Worm (Caenorhabditis elegans) whole organism, L4 larva: Measurements from ENCODE around the gene mask-1.

Experiments used
- ama-1 ChIP-seq: fragments of 150-350 bp; optimal IDR thresholded peaks from 2 replicates; lab custom pipeline; 2014; ENCODE audit warnings: inconsistent platforms, mixed read lengths
- fkh-10 ChIP-seq: fragments of 150-350 bp; optimal IDR thresholded peaks from 2 replicates; lab custom pipeline; 2014; ENCODE audit warnings: missing biosample characterization, missing genetic modification reagents, missing genetic modification characterization
- hif-1 ChIP-seq, 2 experiments: sonication (generic microtip); optimal IDR thresholded peaks; 2 replicates each; lab custom pipeline; 2016 to 2017; ENCODE audit warnings: missing compliant biosample characterization in 2 of 2, missing genetic modification characterization in 2 of 2, missing genetic modification reagents in 2 of 2, missing genotype in 2 of 2, mild to moderate bottlenecking in 1 of 2
- madf-9 ChIP-seq: fragments of 200-800 bp; sonication (Bioruptor generic); conservative IDR thresholded peaks from 2 replicates; pipeline ENCODE4 v1.3.6; 2022; ENCODE audit warnings: missing genetic modification reagents, missing genetic modification characterization, missing compliant biosample characterization
- mdl-1 ChIP-seq, 2 experiments: fragments of 150-350 bp in 1 of 2; sonication (generic microtip) in 1 of 2; optimal IDR thresholded peaks; 2 replicates each; lab custom pipeline; 2014 to 2017; ENCODE audit warnings: missing biosample characterization in 2 of 2, missing genetic modification characterization in 2 of 2
- nhr-25 ChIP-seq: sonication (generic microtip); optimal IDR thresholded peaks from 2 replicates; lab custom pipeline; 2017; ENCODE audit warnings: missing genetic modification characterization, mild to moderate bottlenecking, missing compliant biosample characterization, antibody characterized with exemption, moderate library complexity, borderline replicate concordance; ENCODE audit not compliant: insufficient read depth
- nhr-77 ChIP-seq: fragments of 150-350 bp; optimal IDR thresholded peaks from 2 replicates; lab custom pipeline; 2014; ENCODE audit warnings: missing biosample characterization, missing genetic modification characterization
- pha-4 ChIP-seq, 2 experiments: fragments of 150-350 bp in 1 of 2; fragments of 200-800 bp in 1 of 2; sonication (Bioruptor generic) in 1 of 2; IDR thresholded peaks in 1 of 2; optimal IDR thresholded peaks in 1 of 2; 2 replicates each; pipeline versions ENCODE4 v1.3.6 to Lab custom; 2014 to 2022; ENCODE audit warnings: missing genetic modification characterization in 2 of 2, missing genetic modification reagents in 2 of 2, missing biosample characterization in 1 of 2, missing compliant biosample characterization in 1 of 2
- tag-97 ChIP-seq: fragments of 200-800 bp; sonication (Bioruptor generic); IDR thresholded peaks from 2 replicates; pipeline ENCODE4 v1.3.6; 2022; ENCODE audit warnings: missing genetic modification characterization, missing compliant biosample characterization
- unc-39 ChIP-seq: sonication (generic microtip); optimal IDR thresholded peaks from 2 replicates; lab custom pipeline; 2017; ENCODE audit warnings: missing biosample characterization, missing genetic modification characterization
- zip-11 ChIP-seq: fragments of 200-800 bp; sonication (Bioruptor generic); IDR thresholded peaks from 2 replicates; pipeline ENCODE4 v1.3.6; 2022; ENCODE audit warnings: missing genetic modification characterization, missing compliant biosample characterization

DNA sequence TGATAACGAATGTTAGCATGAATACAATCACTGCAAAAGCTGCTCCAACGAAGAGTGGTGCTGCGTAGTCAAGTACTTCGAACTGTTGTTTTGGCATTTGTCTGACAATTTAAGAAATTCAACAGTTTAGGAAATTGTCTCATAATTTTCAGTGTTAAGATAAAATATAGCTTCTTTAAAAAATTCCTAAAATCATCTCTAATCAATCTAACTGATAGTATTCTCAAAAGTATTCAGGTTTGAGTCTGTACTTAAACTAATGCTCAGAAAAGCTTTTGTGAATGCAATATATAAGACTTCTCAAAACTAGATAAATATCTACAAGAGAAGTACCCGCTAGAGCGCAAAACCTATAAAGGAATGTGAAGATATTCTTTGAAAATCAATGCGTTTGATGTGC lies 20.2 kb downstream of the mask-1 start, which contains the start of gene R10H10.4:
- TF ChIP-seq mdl-1 (tag; optimal IDR thresholded peaks at IDR 0.05; lab: Kevin White, UChicago) (no peak), ama-1 (no peak), madf-9 (no peak), pha-4 (GFP tag; IDR thresholded peaks at IDR 0.05; lab: Robert Waterston, UW) (no peak), pha-4 (tag; optimal IDR thresholded peaks at IDR 0.05; lab: Kevin White, UChicago) (no peak), unc-39 (no peak), nhr-25 (tag; lab: Kevin White, UChicago) (no peak), fkh-10 (GFP tag; lab: Kevin White, UChicago) (no peak), tag-97 (GFP tag; lab: Robert Waterston, UW) (no peak), nhr-77 (tag; lab: Kevin White, UChicago) (no peak), zip-11 (no peak), hif-1 (tag; optimal IDR thresholded peaks at IDR 0.05; lab: Kevin White, UChicago) (no peak)
